Worm (Caenorhabditis elegans): ENCODE results near the gene C25D7.16.

Gene C25D7.16

DNA sequence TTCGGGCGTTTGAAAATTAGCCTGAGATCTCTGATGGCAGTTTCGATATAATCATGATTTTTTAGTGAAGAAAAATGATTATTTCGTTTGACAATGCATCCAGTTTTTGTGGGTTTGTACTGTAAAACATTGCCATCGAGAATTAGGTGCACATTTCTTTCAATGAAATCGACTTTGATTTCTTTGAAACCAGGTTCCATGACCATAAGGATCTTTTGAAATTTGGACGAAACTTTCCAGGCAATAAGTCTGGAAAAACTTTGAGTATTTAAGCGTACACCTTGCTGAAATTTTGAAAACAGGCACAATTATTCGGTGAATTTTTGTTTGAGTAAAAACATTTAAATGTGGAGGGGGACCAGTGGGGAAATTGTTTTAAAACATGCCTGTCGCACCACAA is 4.3 kb upstream of the C25D7.16 start:
- TF ChIP-seq ama-1 (optimal IDR thresholded peaks at IDR 0.05), result no peak
- TF ChIP-seq nhr-21 (tag; optimal IDR thresholded peaks at IDR 0.05), result no peak
- TF ChIP-seq nhr-6 (tag; optimal IDR thresholded peaks at IDR 0.05), result no peak
- TF ChIP-seq ceh-16 (tag; optimal IDR thresholded peaks at IDR 0.05), result no peak
- no peak for TF ChIP-seq nhr-129 (tag; optimal IDR thresholded peaks at IDR 0.05)
- no peak for TF ChIP-seq ZK546.5 (tag; optimal IDR thresholded peaks at IDR 0.05)
- no peak for TF ChIP-seq nhr-11 (tag; optimal IDR thresholded peaks at IDR 0.05)
- no peak for TF ChIP-seq C34F6.9 (tag; optimal IDR thresholded peaks at IDR 0.05)
- TF ChIP-seq unc-39 (tag; optimal IDR thresholded peaks at IDR 0.05), result no peak
- no peak for TF ChIP-seq egl-27 (tag; optimal IDR thresholded peaks at IDR 0.05)
- TF ChIP-seq aly-2 (tag; optimal IDR thresholded peaks at IDR 0.05), result no peak
- no peak for TF ChIP-seq ztf-11 (tag; optimal IDR thresholded peaks at IDR 0.05)
- no peak for TF ChIP-seq mbf-1 (tag; optimal IDR thresholded peaks at IDR 0.05)
- no peak for TF ChIP-seq elt-1 (tag; optimal IDR thresholded peaks at IDR 0.05)
- no peak for TF ChIP-seq unc-55 (GFP tag; optimal IDR thresholded peaks at IDR 0.05)
- no peak for TF ChIP-seq nhr-12 (tag; optimal IDR thresholded peaks at IDR 0.05)
- no peak for TF ChIP-seq nhr-77 (tag; optimal IDR thresholded peaks at IDR 0.05)
- no peak for TF ChIP-seq zag-1 (tag; optimal IDR thresholded peaks at IDR 0.05)
- TF ChIP-seq snpc-4 (tag; optimal IDR thresholded peaks at IDR 0.05), result no peak
- TF ChIP-seq R02D3.7 (tag; optimal IDR thresholded peaks at IDR 0.05), result no peak

DNA sequence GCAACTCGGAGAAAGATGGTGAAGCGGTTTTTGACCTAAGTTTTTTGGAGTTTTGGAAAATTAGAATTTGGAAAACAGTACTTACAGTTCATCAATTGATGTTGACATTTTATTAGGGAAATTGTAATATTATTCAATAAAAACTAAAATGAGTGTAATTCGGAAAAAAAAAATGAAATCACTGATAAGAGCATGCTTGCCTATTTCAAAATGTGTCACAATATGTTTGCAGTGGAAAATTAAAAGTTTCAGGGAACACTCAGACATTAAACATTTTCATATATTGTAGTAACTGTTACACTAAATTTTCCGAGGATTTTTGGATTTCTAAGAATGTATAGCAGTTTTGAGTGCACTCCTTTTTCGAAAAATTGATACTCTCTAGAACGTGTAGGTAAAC is 3.6 kb upstream of the C25D7.16 start, which contains the start of the genes fbxa-82 and C25D7.5:
Gene fbxa-82, minus strand, starts transcription at position 163 of the 400 bp plus-strand sequence.
Gene C25D7.5, plus strand, starts transcription at position 283 of the 400 bp plus-strand sequence.
- TF ChIP-seq fos-1 (tag; optimal IDR thresholded peaks at IDR 0.05), result peak; percentile 30
- no peak for TF ChIP-seq alr-1 (tag; optimal IDR thresholded peaks at IDR 0.05)
- no peak for TF ChIP-seq skn-1 (tag; optimal IDR thresholded peaks at IDR 0.05)
- no peak for TF ChIP-seq crh-2 (tag; optimal IDR thresholded peaks at IDR 0.05)

ce11 chrV:15054733-15055132 is 1.2 kb upstream of the C25D7.16 start:
- TF ChIP-seq ceh-16 (tag; optimal IDR thresholded peaks at IDR 0.05) (no peak), lin-11 (tag; optimal IDR thresholded peaks at IDR 0.05) (no peak), C34F6.9 (tag; optimal IDR thresholded peaks at IDR 0.05) (no peak), elt-3 (tag; optimal IDR thresholded peaks at IDR 0.05) (no peak), nhr-21 (tag; optimal IDR thresholded peaks at IDR 0.05) (no peak), mbf-1 (tag; optimal IDR thresholded peaks at IDR 0.05) (no peak), sem-4 (tag; optimal IDR thresholded peaks at IDR 0.05) (no peak), lin-39 (tag; optimal IDR thresholded peaks at IDR 0.05) (no peak), sma-9 (GFP tag; optimal IDR thresholded peaks at IDR 0.05) (no peak), sma-9 (tag; optimal IDR thresholded peaks at IDR 0.05) (no peak), zag-1 (tag; optimal IDR thresholded peaks at IDR 0.05) (no peak), unc-55 (GFP tag; optimal IDR thresholded peaks at IDR 0.05) (no peak), nhr-77 (tag; optimal IDR thresholded peaks at IDR 0.05) (no peak)

ce11 chrV:15056346-15056839 is 420 bp downstream of the C25D7.16 start:
- no peak for TF ChIP-seq elt-1 (tag; optimal IDR thresholded peaks at IDR 0.05)
- TF ChIP-seq ztf-4 (tag; optimal IDR thresholded peaks at IDR 0.05), result no peak

ce11 chrV:15057724-15058123 is 1.8 kb downstream of the C25D7.16 start:
- TF ChIP-seq sma-9 (GFP tag; optimal IDR thresholded peaks at IDR 0.05), result no peak
- TF ChIP-seq sma-9 (tag; optimal IDR thresholded peaks at IDR 0.05), result no peak
- no peak for TF ChIP-seq crh-2 (tag; optimal IDR thresholded peaks at IDR 0.05)
- TF ChIP-seq elt-3 (tag; optimal IDR thresholded peaks at IDR 0.05), result no peak
- TF ChIP-seq lin-39 (tag; optimal IDR thresholded peaks at IDR 0.05), result no peak
- no peak for TF ChIP-seq unc-39 (tag; optimal IDR thresholded peaks at IDR 0.05)
- TF ChIP-seq mab-5 (tag; optimal IDR thresholded peaks at IDR 0.05), result no peak
- TF ChIP-seq mbf-1 (tag; optimal IDR thresholded peaks at IDR 0.05), result no peak
- no peak for TF ChIP-seq skn-1 (tag; optimal IDR thresholded peaks at IDR 0.05)
- TF ChIP-seq ceh-16 (tag; optimal IDR thresholded peaks at IDR 0.05), result no peak
- TF ChIP-seq nhr-12 (tag; optimal IDR thresholded peaks at IDR 0.05), result no peak

ce11 chrV:15058423-15058822 is 2.5 kb downstream of the C25D7.16 start:
- TF ChIP-seq ztf-1 (GFP tag; conservative IDR thresholded peaks at IDR 0.05) (no peak), zag-1 (tag; optimal IDR thresholded peaks at IDR 0.05) (no peak), lin-11 (tag; optimal IDR thresholded peaks at IDR 0.05) (no peak), alr-1 (tag; optimal IDR thresholded peaks at IDR 0.05) (no peak), ztf-11 (tag; optimal IDR thresholded peaks at IDR 0.05) (no peak), sma-9 (GFP tag; optimal IDR thresholded peaks at IDR 0.05) (no peak), sma-9 (tag; optimal IDR thresholded peaks at IDR 0.05) (no peak), nhr-77 (tag; optimal IDR thresholded peaks at IDR 0.05) (no peak), crh-2 (tag; optimal IDR thresholded peaks at IDR 0.05) (no peak), lin-39 (tag; optimal IDR thresholded peaks at IDR 0.05) (no peak), aly-2 (tag; optimal IDR thresholded peaks at IDR 0.05) (no peak), nhr-12 (tag; optimal IDR thresholded peaks at IDR 0.05) (no peak), nhr-21 (tag; optimal IDR thresholded peaks at IDR 0.05) (no peak)
